Fruit fly (Drosophila melanogaster) whole organism, pupa: ENCODE data around the gene Stt3B.

Source experiments
- CG10348 ChIP-seq: fragments of 200-800 bp; sonication (Bioruptor generic); IDR thresholded peaks from 2 replicates; pipeline ENCODE4 v1.3.6; 2022; ENCODE audit warnings: missing biosample characterization, missing genetic modification characterization
- CG12605 ChIP-seq: fragments of 200-800 bp; sonication (Bioruptor generic); IDR thresholded peaks from 2 replicates; pipeline ENCODE4 v1.3.6; 2022; ENCODE audit warnings: missing biosample characterization, missing genetic modification characterization
- CG13204 ChIP-seq: fragments of 200-800 bp; sonication (Bioruptor generic); optimal IDR thresholded peaks from 2 replicates; lab custom pipeline; 2018; ENCODE audit warnings: missing biosample characterization, mild to moderate bottlenecking, missing genetic modification characterization, moderate library complexity
- CG14655 ChIP-seq: fragments of 200-800 bp; sonication (Bioruptor generic); optimal IDR thresholded peaks from 3 replicates; lab custom pipeline; 2017; ENCODE audit warnings: mild to moderate bottlenecking, missing biosample characterization, missing genetic modification reagents, missing genetic modification characterization
- CG15710 ChIP-seq: fragments of 200-800 bp; sonication (Bioruptor generic); optimal IDR thresholded peaks from 2 replicates; lab custom pipeline; 2018; ENCODE audit warnings: missing biosample characterization, mild to moderate bottlenecking, missing genetic modification characterization, moderate library complexity
- CG17806 ChIP-seq: fragments of 200-800 bp; sonication (Bioruptor generic); optimal IDR thresholded peaks from 2 replicates; lab custom pipeline; 2018; ENCODE audit warnings: missing biosample characterization, mild to moderate bottlenecking, missing genetic modification characterization, moderate library complexity
- CG32121 ChIP-seq: fragments of 200-800 bp; sonication (Bioruptor generic); IDR thresholded peaks from 2 replicates; pipeline ENCODE4 v1.3.6; 2022; ENCODE audit warnings: missing biosample characterization, missing genetic modification characterization
- CG34367 ChIP-seq: fragments of 200-800 bp; sonication (Bioruptor generic); optimal IDR thresholded peaks from 2 replicates; lab custom pipeline; 2018; ENCODE audit warnings: missing biosample characterization, mild to moderate bottlenecking, missing genetic modification characterization
- CG4496 ChIP-seq: fragments of 200-800 bp; sonication (Bioruptor generic); IDR thresholded peaks from 3 replicates; pipeline ENCODE4 v1.3.6; 2022; ENCODE audit warnings: missing biosample characterization, missing genetic modification characterization
- CG8159 ChIP-seq: fragments of 200-800 bp; sonication (Bioruptor generic); optimal IDR thresholded peaks from 3 replicates; lab custom pipeline; 2018; ENCODE audit warnings: missing biosample characterization, mild to moderate bottlenecking, missing genetic modification characterization, moderate library complexity
- CG8301 ChIP-seq: fragments of 200-800 bp; sonication (Bioruptor generic); optimal IDR thresholded peaks from 2 replicates; lab custom pipeline; 2018; ENCODE audit warnings: missing biosample characterization, mild to moderate bottlenecking, missing genetic modification characterization
- CG9948 ChIP-seq: fragments of 200-800 bp; sonication (Bioruptor generic); optimal IDR thresholded peaks from 2 replicates; lab custom pipeline; 2018; ENCODE audit warnings: missing biosample characterization, mild to moderate bottlenecking, missing genetic modification characterization, moderate library complexity
- D1 ChIP-seq: fragments of 200-800 bp; sonication (Bioruptor generic); optimal IDR thresholded peaks from 2 replicates; lab custom pipeline; 2018; ENCODE audit warnings: missing biosample characterization, mild to moderate bottlenecking, missing genetic modification characterization, moderate library complexity
- EcR ChIP-seq: fragments of 200-800 bp; sonication (Bioruptor generic); optimal IDR thresholded peaks from 3 replicates; lab custom pipeline; 2019; ENCODE audit warnings: missing biosample characterization, missing genetic modification characterization, mild to moderate bottlenecking, moderate library complexity, missing genetic modification reagents
- Ets98B ChIP-seq: fragments of 200-800 bp; sonication (Bioruptor generic); IDR thresholded peaks from 2 replicates; pipeline ENCODE4 v1.3.6; 2022; ENCODE audit warnings: missing biosample characterization, missing genetic modification characterization
- Pif1A ChIP-seq: fragments of 200-800 bp; sonication (Bioruptor generic); optimal IDR thresholded peaks from 3 replicates; lab custom pipeline; 2016; ENCODE audit warnings: missing biosample characterization, missing genetic modification characterization
- Pif1B ChIP-seq: fragments of 200-800 bp; sonication (Bioruptor generic); optimal IDR thresholded peaks from 3 replicates; lab custom pipeline; 2016; ENCODE audit warnings: missing biosample characterization, missing genetic modification characterization
- Snoo ChIP-seq: fragments of 200-800 bp; sonication (Bioruptor generic); optimal IDR thresholded peaks from 3 replicates; lab custom pipeline; 2017; ENCODE audit warnings: missing biosample characterization, mild to moderate bottlenecking, missing genetic modification characterization, inconsistent platforms
- fd96Ca ChIP-seq: fragments of 200-800 bp; sonication (Bioruptor generic); IDR thresholded peaks from 3 replicates; pipeline ENCODE4 v1.3.6; 2022; ENCODE audit warnings: missing biosample characterization, missing genetic modification characterization
- gl ChIP-seq: fragments of 200-800 bp; sonication (Bioruptor generic); optimal IDR thresholded peaks from 2 replicates; lab custom pipeline; 2018; ENCODE audit warnings: missing biosample characterization, mild to moderate bottlenecking, missing genetic modification characterization
- rn ChIP-seq: fragments of 200-800 bp; sonication (Bioruptor generic); IDR thresholded peaks from 2 replicates; pipeline ENCODE4 v1.3.6; 2022; ENCODE audit warnings: missing biosample characterization, missing genetic modification characterization

The Stt3B gene

dm6 chr3R:25060462-25060861 lies 9.0 kb downstream of the Stt3B start:
- TF ChIP-seq CG8301 = no peak
- TF ChIP-seq CG9948 (tag; lab: Kevin White, UChicago) = no peak
- no peak for TF ChIP-seq CG12605 (GFP tag; lab: Robert Waterston, UW)
- TF ChIP-seq Pif1B (GFP tag; lab: Kevin White, UChicago) = no peak
- no peak for TF ChIP-seq fd96Ca
- no peak for TF ChIP-seq CG34367 (tag; lab: Kevin White, UChicago)
- TF ChIP-seq CG4496 (GFP tag; lab: Robert Waterston, UW) = no peak
- no peak for TF ChIP-seq Snoo
- no peak for TF ChIP-seq CG14655 (GFP tag; lab: Kevin White, UChicago)

dm6 chr3R:25056488-25057157 lies 12.8 kb downstream of the Stt3B start:
- no peak for TF ChIP-seq Pif1B (GFP tag; lab: Kevin White, UChicago)
- no peak for TF ChIP-seq CG32121 (GFP tag; lab: Robert Waterston, UW)
- no peak for TF ChIP-seq CG12605 (GFP tag; lab: Robert Waterston, UW)
- no peak for TF ChIP-seq CG9948 (tag; lab: Kevin White, UChicago)
- no peak for TF ChIP-seq fd96Ca
- no peak for TF ChIP-seq Ets98B (GFP tag; lab: Robert Waterston, UW)
- TF ChIP-seq D1 (tag; lab: Kevin White, UChicago) = no peak
- no peak for TF ChIP-seq Snoo
- TF ChIP-seq CG15710 (tag; lab: Kevin White, UChicago) = no peak
- TF ChIP-seq EcR (GFP tag; lab: Kevin White, UChicago) = no peak
- no peak for TF ChIP-seq CG8301
- no peak for TF ChIP-seq CG14655 (GFP tag; lab: Kevin White, UChicago)
- no peak for TF ChIP-seq CG4496 (GFP tag; lab: Robert Waterston, UW)

- TF ChIP-seq CG8301 = no peak
- no peak for TF ChIP-seq fd96Ca
- no peak for TF ChIP-seq Pif1A (GFP tag; lab: Kevin White, UChicago)
- TF ChIP-seq CG34367 (tag; lab: Kevin White, UChicago) = no peak
- no peak for TF ChIP-seq CG17806 (tag; lab: Kevin White, UChicago)
- TF ChIP-seq EcR (GFP tag; lab: Kevin White, UChicago) = no peak
- no peak for TF ChIP-seq CG4496 (GFP tag; lab: Robert Waterston, UW)
- no peak for TF ChIP-seq CG14655 (GFP tag; lab: Kevin White, UChicago)
- no peak for TF ChIP-seq Snoo
- TF ChIP-seq CG8159 (tag; lab: Kevin White, UChicago) = no peak
- TF ChIP-seq D1 (tag; lab: Kevin White, UChicago) = no peak
- TF ChIP-seq rn (GFP tag; lab: Robert Waterston, UW) = no peak
Measured at dm6 chr3R:25056016-25056415, 13.4 kb downstream of the Stt3B start, which contains the start of the genes CG31111 and stac. Gene CG31111 (minus strand): TSS chr3R:25056177. Gene stac (plus strand): TSS chr3R:25056286.

dm6 chr3R:25054451-25055188 lies 14.8 kb downstream of the Stt3B start, which contains the start of gene CG31109:
Gene CG31109 (minus strand): TSS chr3R:25054653.
- TF ChIP-seq EcR (GFP tag; lab: Kevin White, UChicago) (no peak), CG34367 (tag; lab: Kevin White, UChicago) (no peak), Ets98B (GFP tag; lab: Robert Waterston, UW) (peak; percentile 36; the same call in 1 of the 2 replicates), CG9948 (tag; lab: Kevin White, UChicago) (no peak), gl (no peak)

dm6 chr3R:25051441-25052097 lies 17.9 kb downstream of the Stt3B start:
- TF ChIP-seq CG8159 (tag; lab: Kevin White, UChicago) = no peak
- TF ChIP-seq Pif1A (GFP tag; lab: Kevin White, UChicago) = no peak
- TF ChIP-seq CG4496 (GFP tag; lab: Robert Waterston, UW) = peak; percentile 72; the same call in 2 of the 3 replicates
- no peak for TF ChIP-seq CG14655 (GFP tag; lab: Kevin White, UChicago)
- no peak for TF ChIP-seq CG10348
- TF ChIP-seq D1 (tag; lab: Kevin White, UChicago) = no peak
- no peak for TF ChIP-seq CG34367 (tag; lab: Kevin White, UChicago)
- TF ChIP-seq fd96Ca = no peak
- no peak for TF ChIP-seq CG9948 (tag; lab: Kevin White, UChicago)
- peak; percentile 73 for TF ChIP-seq CG32121 (GFP tag; lab: Robert Waterston, UW)
- TF ChIP-seq CG8301 = peak; percentile 56
- peak; percentile 80 for TF ChIP-seq Ets98B (GFP tag; lab: Robert Waterston, UW)
- no peak for TF ChIP-seq EcR (GFP tag; lab: Kevin White, UChicago)
- no peak for TF ChIP-seq CG12605 (GFP tag; lab: Robert Waterston, UW)
- TF ChIP-seq Snoo = no peak
- no peak for TF ChIP-seq CG13204 (GFP tag; lab: Kevin White, UChicago)
- TF ChIP-seq rn (GFP tag; lab: Robert Waterston, UW) = no peak
- no peak for TF ChIP-seq CG17806 (tag; lab: Kevin White, UChicago)
- TF ChIP-seq gl = no peak
- no peak for TF ChIP-seq CG15710 (tag; lab: Kevin White, UChicago)
- peak; percentile 27 for TF ChIP-seq Pif1B (GFP tag; lab: Kevin White, UChicago)
